Fruit fly (Drosophila melanogaster): Measurements from ENCODE around the gene Mcm6.

The Mcm6 gene

dm6 chrX:6711295-6711694, 37.1 kb downstream of the Mcm6 start:
- no peak for TF ChIP-seq EcR (GFP tag; optimal IDR thresholded peaks at IDR 0.05)
- TF ChIP-seq psq (optimal IDR thresholded peaks at IDR 0.05), result no peak
- no peak for TF ChIP-seq usp (GFP tag; optimal IDR thresholded peaks at IDR 0.05)
- no peak for TF ChIP-seq CG8478 (optimal IDR thresholded peaks at IDR 0.05)

- TF ChIP-seq pan (optimal IDR thresholded peaks at IDR 0.05), result no peak
- no peak for TF ChIP-seq Dll (optimal IDR thresholded peaks at IDR 0.05)
- no peak for TF ChIP-seq CG8478 (optimal IDR thresholded peaks at IDR 0.05)
- TF ChIP-seq usp (GFP tag; optimal IDR thresholded peaks at IDR 0.05), result no peak
Measured at dm6 chrX:6716170-6716569, 42.0 kb downstream of the Mcm6 start.

- TF ChIP-seq usp (GFP tag; optimal IDR thresholded peaks at IDR 0.05) (no peak), Dll (optimal IDR thresholded peaks at IDR 0.05) (no peak), pan (optimal IDR thresholded peaks at IDR 0.05) (no peak), EcR (GFP tag; optimal IDR thresholded peaks at IDR 0.05) (no peak), psq (optimal IDR thresholded peaks at IDR 0.05) (no peak), CG8478 (optimal IDR thresholded peaks at IDR 0.05) (no peak)
Measured at dm6 chrX:6719259-6719658, 45.1 kb downstream of the Mcm6 start.

- TF ChIP-seq psq (optimal IDR thresholded peaks at IDR 0.05), result no peak
Measured at dm6 chrX:6719968-6720367, 45.8 kb downstream of the Mcm6 start.

- TF ChIP-seq usp (GFP tag; optimal IDR thresholded peaks at IDR 0.05) (no peak), CG8478 (optimal IDR thresholded peaks at IDR 0.05) (no peak), EcR (GFP tag; optimal IDR thresholded peaks at IDR 0.05) (no peak), Dll (optimal IDR thresholded peaks at IDR 0.05) (no peak), psq (optimal IDR thresholded peaks at IDR 0.05) (no peak), pan (optimal IDR thresholded peaks at IDR 0.05) (no peak)
Measured at dm6 chrX:6723622-6724021, 49.4 kb downstream of the Mcm6 start.

- TF ChIP-seq psq (optimal IDR thresholded peaks at IDR 0.05) (no peak), pan (optimal IDR thresholded peaks at IDR 0.05) (no peak), Dll (optimal IDR thresholded peaks at IDR 0.05) (no peak), EcR (GFP tag; optimal IDR thresholded peaks at IDR 0.05) (no peak), CG8478 (optimal IDR thresholded peaks at IDR 0.05) (no peak), usp (GFP tag; optimal IDR thresholded peaks at IDR 0.05) (no peak)
Measured at dm6 chrX:6724904-6725505, 50.8 kb downstream of the Mcm6 start.

All from whole organism.